Worm (Caenorhabditis elegans) whole organism, L4 larva: ENCODE data around the gene cex-1.

Source experiments
- lin-13 ChIP-seq: fragments of 150-350 bp; optimal IDR thresholded peaks from 2 replicates; lab custom pipeline; 2014; ENCODE audit warnings: missing biosample characterization, missing genetic modification reagents, missing genetic modification characterization
- lir-3 ChIP-seq: sonication (generic microtip); optimal IDR thresholded peaks from 2 replicates; lab custom pipeline; 2016; ENCODE audit warnings: mild to moderate bottlenecking, missing genetic modification characterization, missing compliant biosample characterization

ce11 chrII:5447381-5447780, at the start of gene cex-1:
- TF ChIP-seq lin-13 (no peak), lir-3 (no peak)
